Worm (Caenorhabditis elegans): ENCODE results near the gene sra-34.

sra-34 gene

ce11 chrII:4549983-4550572 is 6.6 kb upstream of the sra-34 start:
- peak; percentile 28 for TF ChIP-seq nhr-71 (tag; optimal IDR thresholded peaks at IDR 0.05)
- TF ChIP-seq efl-1 (optimal IDR thresholded peaks at IDR 0.05), result no peak
- TF ChIP-seq efl-1 (GFP tag; optimal IDR thresholded peaks at IDR 0.05 in 1 of 2), result peak in 1 of 2 experiments; percentile 91
- TF ChIP-seq mab-9 (GFP tag; IDR thresholded peaks at IDR 0.05), result no peak
- peak in 4 of 6 experiments; percentile 4 to 58 (median 20) for TF ChIP-seq elt-3 (tag; optimal IDR thresholded peaks at IDR 0.05)
- TF ChIP-seq nhr-85 (tag), result peak; percentile 90
- peak; percentile 33 for TF ChIP-seq nhr-90 (tag; optimal IDR thresholded peaks at IDR 0.05; ENCODE audit: poor library complexity)
- TF ChIP-seq blmp-1 (tag; optimal IDR thresholded peaks at IDR 0.05), result peak; percentile 17
- TF ChIP-seq snu-23 (GFP tag; optimal IDR thresholded peaks at IDR 0.05), result peak; percentile 21
- TF ChIP-seq unc-86 (tag; optimal IDR thresholded peaks at IDR 0.05), result no peak
- TF ChIP-seq lsy-2 (tag; optimal IDR thresholded peaks at IDR 0.05), result peak in 1 of 2 experiments; percentile 20
- peak; percentile 64 for TF ChIP-seq lin-14 (GFP tag; optimal IDR thresholded peaks at IDR 0.05)
- no peak for TF ChIP-seq irx-1 (tag; optimal IDR thresholded peaks at IDR 0.05)
- peak; percentile 73 for TF ChIP-seq pag-3 (tag; optimal IDR thresholded peaks at IDR 0.05; ENCODE audit: borderline replicate concordance, insufficient read depth)
- TF ChIP-seq nhr-20 (tag; optimal IDR thresholded peaks at IDR 0.05), result peak; percentile 47

ce11 chrII:4548408-4548807 is 4.9 kb upstream of the sra-34 start:
- peak; percentile 74 for TF ChIP-seq nhr-85 (tag)
- TF ChIP-seq lin-13 (GFP tag; optimal IDR thresholded peaks at IDR 0.05), result no peak

DNA sequence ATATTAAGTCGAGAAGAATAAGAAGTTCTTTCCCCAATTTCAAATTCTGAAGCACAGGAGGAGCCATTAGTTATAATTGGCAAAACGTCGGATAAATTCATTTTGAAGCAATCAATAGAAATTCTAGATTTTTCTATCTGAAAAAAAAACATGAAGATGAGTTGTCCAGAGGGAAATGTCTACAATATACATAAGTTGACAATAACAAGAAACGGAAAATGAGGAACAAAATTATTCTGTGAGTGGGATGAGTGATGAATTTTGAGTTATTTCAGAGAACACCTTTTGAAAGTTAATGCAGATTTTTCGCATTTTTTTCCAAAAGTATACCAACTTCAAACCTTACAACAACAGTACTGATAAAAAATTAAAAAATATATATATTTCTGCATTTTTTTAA is 2.8 kb downstream of the sra-34 start, which contains the start of gene sra-36:
TSS of gene sra-36 (minus strand) at position 101 of the 400 bp plus-strand sequence.
- TF ChIP-seq irx-1 (tag; optimal IDR thresholded peaks at IDR 0.05) (no peak), blmp-1 (tag; optimal IDR thresholded peaks at IDR 0.05) (no peak), unc-30 (tag; optimal IDR thresholded peaks at IDR 0.05) (no peak), nhr-84 (tag; optimal IDR thresholded peaks at IDR 0.05) (no peak)

DNA sequence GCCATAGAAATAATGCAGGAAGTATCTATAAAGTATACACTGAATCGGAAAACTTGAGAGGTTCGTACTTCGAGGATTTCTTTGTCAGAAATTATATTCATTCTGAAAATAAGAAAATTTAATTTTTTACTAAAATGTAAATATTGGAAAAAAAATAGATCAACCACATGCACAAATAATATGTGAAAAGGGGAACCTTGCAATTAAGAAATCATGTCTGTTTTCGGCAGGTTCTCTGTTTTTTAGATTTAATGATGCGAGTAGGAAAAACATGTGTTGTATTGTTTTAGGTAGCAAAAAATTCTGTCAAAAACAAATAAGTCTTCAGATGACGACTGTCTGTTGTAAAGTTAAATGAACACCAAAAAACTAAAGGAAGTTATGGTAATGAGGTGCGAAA is 6.3 kb downstream of the sra-34 start, which contains the start of gene sra-33:
TSS of gene sra-33 (minus strand) at position 101 of the 400 bp plus-strand sequence.
- no peak for TF ChIP-seq C16A3.4 (tag; optimal IDR thresholded peaks at IDR 0.05)
- no peak for TF ChIP-seq ceh-88 (GFP tag; IDR thresholded peaks at IDR 0.05)

DNA sequence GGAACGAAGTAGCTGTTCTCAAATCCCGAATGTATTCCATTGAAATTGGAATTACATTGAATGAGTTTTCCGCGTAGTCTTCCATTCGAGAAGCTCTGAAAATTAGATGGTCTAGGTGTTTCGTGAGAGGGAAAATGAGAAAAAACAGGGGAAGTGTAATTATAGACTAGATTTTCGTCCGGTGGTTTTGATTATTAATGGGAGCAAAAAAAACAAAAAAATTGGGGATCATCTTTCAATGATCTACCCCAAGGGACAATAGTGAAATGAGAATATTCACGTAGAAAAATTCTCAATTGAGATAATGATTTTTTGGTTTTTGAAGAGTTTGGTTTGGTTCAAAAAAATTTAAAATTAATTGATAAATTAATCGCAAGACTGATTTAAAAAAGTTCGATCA is 11.6 kb downstream of the sra-34 start, which contains the start of gene sra-32:
TSS of gene sra-32 (minus strand) at position 101 of the 400 bp plus-strand sequence.
- no peak for TF ChIP-seq unc-86 (tag; optimal IDR thresholded peaks at IDR 0.05)
- no peak for TF ChIP-seq nhr-84 (tag; optimal IDR thresholded peaks at IDR 0.05)
- no peak for TF ChIP-seq sup-37 (GFP tag; optimal IDR thresholded peaks at IDR 0.05)
- TF ChIP-seq zag-1 (tag; optimal IDR thresholded peaks at IDR 0.05), result no peak
- no peak for TF ChIP-seq lin-15B (tag; optimal IDR thresholded peaks at IDR 0.05)
- no peak for TF ChIP-seq sox-4 (tag; optimal IDR thresholded peaks at IDR 0.05)
- TF ChIP-seq hpl-2 (GFP tag; optimal IDR thresholded peaks at IDR 0.05), result no peak

- TF ChIP-seq C34B4.2 (tag; optimal IDR thresholded peaks at IDR 0.05) (no peak), nhr-85 (tag) (peak; percentile 21)
Measured at ce11 chrII:4527800-4528199, 15.7 kb downstream of the sra-34 start, which contains the start of gene sra-35. sra-35 (minus strand) TSS chrII:4527900.

ce11 chrII:4525185-4525584 is 18.3 kb downstream of the sra-34 start:
- TF ChIP-seq aha-1 (tag; optimal IDR thresholded peaks at IDR 0.05), result no peak
- no peak for TF ChIP-seq xbp-1 (tag; optimal IDR thresholded peaks at IDR 0.05)
- no peak for TF ChIP-seq mab-9 (GFP tag; IDR thresholded peaks at IDR 0.05)
- TF ChIP-seq sox-4 (tag; optimal IDR thresholded peaks at IDR 0.05), result no peak
- no peak for TF ChIP-seq lin-39 (tag; optimal IDR thresholded peaks at IDR 0.05)
- no peak for TF ChIP-seq tlp-1 (tag; optimal IDR thresholded peaks at IDR 0.05)
- TF ChIP-seq lir-3 (tag; optimal IDR thresholded peaks at IDR 0.05; ENCODE audit: poor library complexity), result no peak
- TF ChIP-seq tbx-2 (tag; optimal IDR thresholded peaks at IDR 0.05), result no peak
- TF ChIP-seq jun-1 (tag; optimal IDR thresholded peaks at IDR 0.05), result no peak
- TF ChIP-seq rnt-1 (tag; optimal IDR thresholded peaks at IDR 0.05), result no peak
- TF ChIP-seq nhr-84 (tag; optimal IDR thresholded peaks at IDR 0.05), result no peak
- TF ChIP-seq nhr-77 (tag; optimal IDR thresholded peaks at IDR 0.05), result no peak
- TF ChIP-seq fos-1 (tag; optimal IDR thresholded peaks at IDR 0.05), result no peak
- TF ChIP-seq unc-86 (tag; optimal IDR thresholded peaks at IDR 0.05), result no peak
- no peak for TF ChIP-seq lin-14 (GFP tag; optimal IDR thresholded peaks at IDR 0.05)
- no peak for TF ChIP-seq hpl-2 (GFP tag; optimal IDR thresholded peaks at IDR 0.05)

All from whole organism, L1 larva.